Fruit fly (Drosophila melanogaster) whole organism, wandering third instar larva: Measurements from ENCODE around the gene cact.

Experiments
- Dif ChIP-seq: fragments of 200-275, 200-300 bp; sonication (Bioruptor generic); optimal IDR thresholded peaks from 2 replicates; lab custom pipeline; 2018; ENCODE audit warnings: missing biosample characterization, missing genetic modification characterization; ENCODE audit not compliant: partially characterized antibody
- Hr78 ChIP-seq: fragments of >200 bp; optimal IDR thresholded peaks from 2 replicates; lab custom pipeline; 2017; ENCODE audit warnings: missing biosample characterization, missing genetic modification characterization
- Myc ChIP-seq: fragments of >200 bp; optimal IDR thresholded peaks from 2 replicates; lab custom pipeline; 2017
- OdsH ChIP-seq: fragments of 200-800 bp; sonication (Bioruptor generic); optimal IDR thresholded peaks from 2 replicates; lab custom pipeline; 2016; ENCODE audit warnings: missing biosample characterization, mild to moderate bottlenecking, missing genetic modification characterization
- Vsx2 ChIP-seq: fragments of 200-300, 225-300 bp; sonication (Bioruptor generic); optimal IDR thresholded peaks from 2 replicates; lab custom pipeline; 2018; ENCODE audit warnings: missing biosample characterization, missing genetic modification characterization; ENCODE audit not compliant: partially characterized antibody
- br ChIP-seq: fragments of 200-800 bp; sonication (Bioruptor generic); optimal IDR thresholded peaks from 2 replicates; lab custom pipeline; 2016; ENCODE audit warnings: missing biosample characterization, missing genetic modification characterization
- dsf ChIP-seq: sonication (Bioruptor generic); optimal IDR thresholded peaks from 2 replicates; lab custom pipeline; 2016; ENCODE audit warnings: missing biosample characterization, missing genetic modification characterization, borderline replicate concordance
- ey ChIP-seq: fragments of 200-800 bp; sonication (Bioruptor generic); optimal IDR thresholded peaks from 2 replicates; lab custom pipeline; 2016; ENCODE audit warnings: missing biosample characterization, missing genetic modification characterization
- h ChIP-seq: fragments of 200-800 bp; sonication (Bioruptor generic); optimal IDR thresholded peaks from 3 replicates; lab custom pipeline; 2016; ENCODE audit warnings: missing biosample characterization, mild to moderate bottlenecking, missing genetic modification characterization
- pan ChIP-seq: fragments of >200 bp; optimal IDR thresholded peaks from 2 replicates; lab custom pipeline; 2017
- psq ChIP-seq: fragments of 200-800 bp; sonication (Bioruptor generic); optimal IDR thresholded peaks from 3 replicates; lab custom pipeline; 2017; ENCODE audit warnings: missing biosample characterization, mild to moderate bottlenecking, missing genetic modification characterization, moderate library complexity
- usp ChIP-seq: fragments of >200 bp; optimal IDR thresholded peaks from 2 replicates; lab custom pipeline; 2017; ENCODE audit warnings: missing biosample characterization, missing genetic modification characterization

- TF ChIP-seq OdsH (peak; percentile 66), dsf (GFP tag; lab: Kevin White, UChicago) (peak; percentile 31), br (GFP tag; lab: Kevin White, UChicago) (no peak), h (GFP tag; lab: Kevin White, UChicago) (no peak), Dif (GFP tag; lab: Kevin White, UChicago) (peak; percentile 6), pan (lab: Kevin White, UChicago) (no peak), Myc (lab: Kevin White, UChicago) (no peak), ey (GFP tag; lab: Kevin White, UChicago) (peak; percentile 66), usp (GFP tag; lab: Kevin White, UChicago) (no peak), Hr78 (GFP tag; lab: Kevin White, UChicago) (no peak), Vsx2 (no peak), psq (GFP tag; lab: Kevin White, UChicago) (peak; percentile 59)
Measured at dm6 chr2L:16299466-16300311, 26.3 kb downstream of the cact start, which contains the start of the genes heix and CG17328.
